Fruit fly (Drosophila melanogaster) whole organism, prepupa: ENCODE data around the gene AlkB.

Source experiments
- Blimp-1 ChIP-seq: fragments of 200-800 bp; sonication (Bioruptor generic); optimal IDR thresholded peaks from 3 replicates; lab custom pipeline; 2017; ENCODE audit warnings: missing biosample characterization, missing genetic modification characterization, mild to moderate bottlenecking, moderate library complexity, missing genetic modification reagents
- CG10631 ChIP-seq: fragments of 200-800 bp; sonication (Bioruptor generic); optimal IDR thresholded peaks from 2 replicates; lab custom pipeline; 2016; ENCODE audit warnings: missing biosample characterization, missing genetic modification characterization
- CG11294 ChIP-seq: fragments of 200-800 bp; sonication (Bioruptor generic); IDR thresholded peaks from 2 replicates; pipeline ENCODE4 v1.3.6; 2022; ENCODE audit warnings: missing biosample characterization, missing genetic modification characterization
- CG11762 ChIP-seq: fragments of 200-800 bp; sonication (Bioruptor generic); optimal IDR thresholded peaks from 3 replicates; lab custom pipeline; 2016; ENCODE audit warnings: missing biosample characterization, missing genetic modification characterization; ENCODE audit not compliant: insufficient read depth
- CG15336 ChIP-seq: fragments of 200-800 bp; sonication (Bioruptor generic); IDR thresholded peaks from 2 replicates; pipeline ENCODE4 v1.3.6; 2022; ENCODE audit warnings: missing biosample characterization, missing genetic modification characterization
- CG1621 ChIP-seq: fragments of 200-800 bp; sonication (Bioruptor generic); optimal IDR thresholded peaks from 3 replicates; lab custom pipeline; 2018; ENCODE audit warnings: missing biosample characterization, mild to moderate bottlenecking, missing genetic modification characterization
- CG3032 ChIP-seq: fragments of 200-800 bp; optimal IDR thresholded peaks from 2 replicates; lab custom pipeline; 2019; ENCODE audit warnings: missing biosample characterization, mild to moderate bottlenecking, missing genetic modification characterization, moderate library complexity
- CG31627 ChIP-seq: fragments of 200-800 bp; sonication (Bioruptor generic); optimal IDR thresholded peaks from 3 replicates; lab custom pipeline; 2016; ENCODE audit warnings: missing biosample characterization, missing genetic modification characterization
- CG32006 ChIP-seq: fragments of 200-800 bp; sonication (Bioruptor generic); optimal IDR thresholded peaks from 3 replicates; lab custom pipeline; 2017; ENCODE audit warnings: missing biosample characterization, mild to moderate bottlenecking, missing genetic modification characterization
- CG34406 ChIP-seq: fragments of 200-800 bp; sonication (Bioruptor generic); optimal IDR thresholded peaks from 3 replicates; lab custom pipeline; 2016; ENCODE audit warnings: missing biosample characterization, missing genetic modification characterization
- CG3919 ChIP-seq: fragments of 200-800 bp; sonication (Bioruptor generic); optimal IDR thresholded peaks from 3 replicates; lab custom pipeline; 2016; ENCODE audit warnings: missing biosample characterization, missing genetic modification characterization
- CG4318 ChIP-seq: fragments of 200-800 bp; sonication (Bioruptor generic); optimal IDR thresholded peaks from 3 replicates; lab custom pipeline; 2017; ENCODE audit warnings: missing biosample characterization, mild to moderate bottlenecking, missing genetic modification characterization
- CG6276 ChIP-seq: fragments of 200-800 bp; sonication (Bioruptor generic); optimal IDR thresholded peaks from 2 replicates; lab custom pipeline; 2017; ENCODE audit warnings: missing biosample characterization, mild to moderate bottlenecking, missing genetic modification characterization
- CG6808 ChIP-seq: fragments of 200-800 bp; sonication (Bioruptor generic); optimal IDR thresholded peaks from 3 replicates; lab custom pipeline; 2017; ENCODE audit warnings: missing biosample characterization, missing genetic modification characterization, mild to moderate bottlenecking, moderate library complexity, missing genetic modification reagents
- CG7368 ChIP-seq: fragments of 200-800 bp; sonication (Bioruptor generic); optimal IDR thresholded peaks from 3 replicates; lab custom pipeline; 2016; ENCODE audit warnings: missing biosample characterization, missing genetic modification characterization
- CG8119 ChIP-seq: fragments of 200-800 bp; sonication (Bioruptor generic); IDR thresholded peaks from 3 replicates; pipeline ENCODE4 v1.3.6; 2022; ENCODE audit warnings: missing biosample characterization, missing genetic modification characterization
- CG8319 ChIP-seq: fragments of 200-800 bp; sonication (Bioruptor generic); optimal IDR thresholded peaks from 3 replicates; lab custom pipeline; 2016; ENCODE audit warnings: missing biosample characterization, missing genetic modification characterization
- CG9139 ChIP-seq: fragments of 200-800 bp; sonication (Bioruptor generic); optimal IDR thresholded peaks from 3 replicates; lab custom pipeline; 2017; ENCODE audit warnings: missing biosample characterization, mild to moderate bottlenecking, missing genetic modification characterization
- Eip75B ChIP-seq: fragments of 200-800 bp; sonication (Bioruptor generic); optimal IDR thresholded peaks from 3 replicates; lab custom pipeline; 2016; ENCODE audit warnings: missing biosample characterization, missing genetic modification characterization
- Eip78C ChIP-seq: fragments of 200-800 bp; sonication (Bioruptor generic); peaks from one replicate; lab custom pipeline; 2016; ENCODE audit warnings: missing biosample characterization, missing genetic modification characterization
- Eip93F ChIP-seq: fragments of 200-800 bp; sonication (Bioruptor generic); optimal IDR thresholded peaks from 2 replicates; lab custom pipeline; 2016; ENCODE audit warnings: missing biosample characterization, mild to moderate bottlenecking, missing genetic modification characterization
- Ets21C ChIP-seq: fragments of 200-800 bp; sonication (Bioruptor generic); optimal IDR thresholded peaks from 3 replicates; lab custom pipeline; 2016; ENCODE audit warnings: missing biosample characterization, missing genetic modification characterization
- Ets96B ChIP-seq: fragments of 200-800 bp; optimal IDR thresholded peaks from 2 replicates; lab custom pipeline; 2019; ENCODE audit warnings: missing biosample characterization, mild to moderate bottlenecking, missing genetic modification characterization, moderate library complexity
- Hr38 ChIP-seq: sonication (Bioruptor generic); optimal IDR thresholded peaks from 2 replicates; lab custom pipeline; 2016; ENCODE audit warnings: missing biosample characterization, missing genetic modification characterization
- Hr39 ChIP-seq: fragments of 200-800 bp; sonication (Bioruptor generic); optimal IDR thresholded peaks from 2 replicates; lab custom pipeline; 2016; ENCODE audit warnings: missing biosample characterization, missing genetic modification characterization
- Hr4 ChIP-seq: fragments of 200-800 bp; sonication (Bioruptor generic); optimal IDR thresholded peaks from 3 replicates; lab custom pipeline; 2016; ENCODE audit warnings: missing biosample characterization, missing genetic modification characterization
- Lpt ChIP-seq: fragments of 200-800 bp; sonication (Bioruptor generic); optimal IDR thresholded peaks from 3 replicates; lab custom pipeline; 2016; ENCODE audit warnings: missing biosample characterization, missing genetic modification characterization
- Met ChIP-seq: fragments of 200-800 bp; sonication (Bioruptor generic); optimal IDR thresholded peaks from 3 replicates; lab custom pipeline; 2016; ENCODE audit warnings: missing biosample characterization, missing genetic modification characterization
- Sox102F ChIP-seq: fragments of 200-800 bp; sonication (Bioruptor generic); optimal IDR thresholded peaks from 2 replicates; lab custom pipeline; 2016; ENCODE audit warnings: missing biosample characterization, mild to moderate bottlenecking, missing genetic modification characterization
- Sox14 ChIP-seq: fragments of 200-800 bp; sonication (Bioruptor generic); optimal IDR thresholded peaks from 3 replicates; lab custom pipeline; 2016; ENCODE audit warnings: missing biosample characterization, missing genetic modification characterization
- cyc ChIP-seq: fragments of 200-800 bp; sonication (Bioruptor generic); optimal IDR thresholded peaks from 3 replicates; lab custom pipeline; 2016; ENCODE audit warnings: missing biosample characterization, missing genetic modification characterization
- dac ChIP-seq: fragments of 200-800 bp; sonication (Bioruptor generic); optimal IDR thresholded peaks from 2 replicates; lab custom pipeline; 2017; ENCODE audit warnings: missing biosample characterization, mild to moderate bottlenecking, missing genetic modification characterization
- dsx ChIP-seq: fragments of 200-800 bp; optimal IDR thresholded peaks from 3 replicates; lab custom pipeline; 2019; ENCODE audit warnings: missing biosample characterization, mild to moderate bottlenecking, missing genetic modification characterization, moderate library complexity; ENCODE audit not compliant: poor library complexity, severe bottlenecking
- esn ChIP-seq: fragments of 200-800 bp; sonication (Bioruptor generic); optimal IDR thresholded peaks from 2 replicates; lab custom pipeline; 2016; ENCODE audit warnings: missing biosample characterization, mild to moderate bottlenecking, missing genetic modification characterization, moderate library complexity
- fd85E ChIP-seq: fragments of 200-800 bp; sonication (Bioruptor generic); optimal IDR thresholded peaks from 3 replicates; lab custom pipeline; 2016; ENCODE audit warnings: missing biosample characterization, missing genetic modification characterization
- fkh ChIP-seq: fragments of 200-800 bp; sonication (Bioruptor generic); optimal IDR thresholded peaks from 3 replicates; lab custom pipeline; 2017; ENCODE audit warnings: missing biosample characterization, mild to moderate bottlenecking, missing genetic modification characterization, moderate library complexity
- lz ChIP-seq: fragments of 200-800 bp; sonication (Bioruptor generic); optimal IDR thresholded peaks from 3 replicates; lab custom pipeline; 2016; ENCODE audit warnings: missing biosample characterization, missing genetic modification characterization
- net ChIP-seq: fragments of 200-800 bp; sonication (Bioruptor generic); optimal IDR thresholded peaks from 3 replicates; lab custom pipeline; 2016; ENCODE audit warnings: missing biosample characterization, missing genetic modification characterization
- pdm3 ChIP-seq: fragments of 200-800 bp; sonication (Bioruptor generic); optimal IDR thresholded peaks from 3 replicates; lab custom pipeline; 2016; ENCODE audit warnings: missing biosample characterization, missing genetic modification characterization
- salr ChIP-seq, 2 experiments: fragments of 200-800 bp; sonication (Bioruptor generic); optimal IDR thresholded peaks; 3 replicates each; lab custom pipeline; 2016 to 2018; ENCODE audit warnings: missing biosample characterization in 2 of 2, missing genetic modification characterization in 2 of 2, mild to moderate bottlenecking in 1 of 2
- spab ChIP-seq: fragments of 200-800 bp; sonication (Bioruptor generic); optimal IDR thresholded peaks from 2 replicates; lab custom pipeline; 2017; ENCODE audit warnings: missing biosample characterization, mild to moderate bottlenecking, missing genetic modification characterization, missing genetic modification reagents
- ss ChIP-seq, 2 experiments: fragments of 200-800 bp; sonication (Bioruptor generic); optimal IDR thresholded peaks; 2 replicates in 1 of 2; 3 replicates in 1 of 2; lab custom pipeline; 2017 to 2018; ENCODE audit warnings: mild to moderate bottlenecking in 2 of 2, missing biosample characterization in 2 of 2, missing genetic modification characterization in 2 of 2, moderate library complexity in 1 of 2
- svp ChIP-seq: fragments of 200-800 bp; sonication (Bioruptor generic); peaks from one replicate; lab custom pipeline; 2016; ENCODE audit warnings: missing biosample characterization, missing genetic modification characterization
- topi ChIP-seq: fragments of 200-800 bp; sonication (Bioruptor generic); optimal IDR thresholded peaks from 3 replicates; lab custom pipeline; 2016; ENCODE audit warnings: missing biosample characterization, missing genetic modification characterization
- vri ChIP-seq: fragments of 200-800 bp; sonication (Bioruptor generic); optimal IDR thresholded peaks from 3 replicates; lab custom pipeline; 2016; ENCODE audit warnings: missing biosample characterization, mild to moderate bottlenecking, missing genetic modification characterization

The AlkB gene

dm6 chrX:15888763-15889162 lies 29.5 kb upstream of the AlkB start:
- TF ChIP-seq CG34406 (no peak), CG32006 (GFP tag; lab: Kevin White, UChicago) (no peak), CG9139 (GFP tag; lab: Kevin White, UChicago) (no peak), CG6276 (GFP tag; lab: Kevin White, UChicago) (no peak), CG1621 (tag; lab: Kevin White, UChicago) (no peak), Hr39 (GFP tag; lab: Kevin White, UChicago) (no peak), salr (GFP tag; optimal IDR thresholded peaks at IDR 0.05; lab: Kevin White, UChicago) (no peak), vri (GFP tag; lab: Kevin White, UChicago) (no peak)
- TF ChIP-seq, all 60 proteins: peak for 0

DNA sequence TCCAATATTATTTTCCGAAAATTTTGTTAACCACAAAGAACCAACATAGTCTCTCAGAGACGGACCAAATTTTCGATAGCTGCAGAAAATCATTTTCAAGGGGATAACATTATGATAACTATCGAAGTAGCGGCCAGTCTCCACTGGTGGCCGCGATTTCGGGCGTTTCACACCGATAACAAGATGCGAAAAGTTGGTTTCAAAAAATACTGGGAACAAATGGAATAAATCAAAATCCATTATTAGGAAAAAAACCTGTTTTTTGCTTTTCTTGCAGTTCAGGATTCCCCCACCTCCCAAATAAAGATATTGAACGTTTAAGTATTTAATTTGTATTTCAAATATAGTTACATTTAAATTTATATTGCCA lies 27.9 kb upstream of the AlkB start, which contains the start of gene tay:
tay (minus strand) TSS at position 65 of the 370 bp plus-strand sequence.
- TF ChIP-seq Eip78C (peak; percentile 61), Sox14 (GFP tag; lab: Kevin White, UChicago) (peak; percentile 12), CG31627 (GFP tag; lab: Kevin White, UChicago) (peak; percentile 0), Hr39 (GFP tag; lab: Kevin White, UChicago) (peak; percentile 6), CG11294 (no peak)

dm6 chrX:15886411-15887246 lies 27.3 kb upstream of the AlkB start:
- TF ChIP-seq CG34406, result peak; percentile 74
- TF ChIP-seq CG15336 (GFP tag; lab: Robert Waterston, UW), result peak; percentile 91
- TF ChIP-seq Sox14 (GFP tag; lab: Kevin White, UChicago), result no peak
- no peak for TF ChIP-seq Hr4 (GFP tag; lab: Kevin White, UChicago)
- TF ChIP-seq ss (GFP tag; optimal IDR thresholded peaks at IDR 0.05; lab: Kevin White, UChicago), result peak; percentile 97 to 98
- no peak for TF ChIP-seq Blimp-1
- peak; percentile 87 for TF ChIP-seq fkh (GFP tag; lab: Kevin White, UChicago)
- no peak for TF ChIP-seq CG32006 (GFP tag; lab: Kevin White, UChicago)
- TF ChIP-seq pdm3, result no peak
- no peak for TF ChIP-seq Met (GFP tag; lab: Kevin White, UChicago)
- TF ChIP-seq spab (GFP tag; lab: Kevin White, UChicago), result peak; percentile 87
- peak; percentile 78 for TF ChIP-seq Eip75B
- peak; percentile 14 for TF ChIP-seq lz (GFP tag; lab: Kevin White, UChicago)
- no peak for TF ChIP-seq CG7368 (GFP tag; lab: Kevin White, UChicago)
- TF ChIP-seq esn (GFP tag; lab: Kevin White, UChicago), result peak; percentile 55
- no peak for TF ChIP-seq topi (GFP tag; lab: Kevin White, UChicago)
- peak; percentile 92 for TF ChIP-seq CG8119
- peak; percentile 88 for TF ChIP-seq dsx
- TF ChIP-seq CG6276 (GFP tag; lab: Kevin White, UChicago), result peak; percentile 97
- no peak for TF ChIP-seq Ets21C (GFP tag; lab: Kevin White, UChicago)
- peak; percentile 94 for TF ChIP-seq CG6808 (GFP tag; lab: Kevin White, UChicago)
- no peak for TF ChIP-seq CG31627 (GFP tag; lab: Kevin White, UChicago)
- TF ChIP-seq Sox102F (GFP tag; lab: Kevin White, UChicago), result no peak
- peak; percentile 94 for TF ChIP-seq CG1621 (tag; lab: Kevin White, UChicago)
- TF ChIP-seq svp (GFP tag; lab: Kevin White, UChicago), result no peak
- TF ChIP-seq net, result peak; percentile 92
- TF ChIP-seq CG11762 (GFP tag; lab: Kevin White, UChicago), result peak; percentile 46
- TF ChIP-seq cyc (GFP tag; lab: Kevin White, UChicago), result no peak
- TF ChIP-seq CG4318 (GFP tag; lab: Kevin White, UChicago), result no peak
- TF ChIP-seq Lpt (GFP tag; lab: Kevin White, UChicago), result peak; percentile 91
- TF ChIP-seq Ets96B (tag; lab: Kevin White, UChicago), result peak; percentile 92
- TF ChIP-seq Hr38 (GFP tag; lab: Kevin White, UChicago), result no peak
- TF ChIP-seq Eip78C, result peak; percentile 76
- peak; percentile 88 for TF ChIP-seq dac (GFP tag; lab: Kevin White, UChicago)
- no peak for TF ChIP-seq CG3919
- peak; percentile 90 for TF ChIP-seq CG3032
- TF ChIP-seq Eip93F, result peak; percentile 79
- TF ChIP-seq fd85E, result peak; percentile 43
- no peak for TF ChIP-seq CG8319 (GFP tag; lab: Kevin White, UChicago)
- no peak for TF ChIP-seq CG10631 (GFP tag; lab: Kevin White, UChicago)
